Worm (Caenorhabditis elegans) whole organism, L4 larva: ENCODE measurements around the gene H12D21.5.
A peak's percentile ranks its signal among the peaks of the same experiment; 100 is the strongest.

Experiments
- F49E8.2 ChIP-seq: sonication (generic microtip); optimal IDR thresholded peaks from 2 replicates; lab custom pipeline; 2016; ENCODE audit warnings: missing compliant biosample characterization, mild to moderate bottlenecking, missing genetic modification characterization, borderline replicate concordance
- R02D3.7 ChIP-seq: fragments of 150-350 bp; sonication (generic microtip); optimal IDR thresholded peaks from 3 replicates; lab custom pipeline; 2014; ENCODE audit warnings: missing biosample characterization, missing genetic modification characterization
- Y105C5A.15 ChIP-seq: fragments of 200-800 bp; sonication (Bioruptor generic); IDR thresholded peaks from 2 replicates; pipeline ENCODE4 v1.3.6; 2022; ENCODE audit warnings: missing genetic modification characterization, missing compliant biosample characterization
- ZK337.2 ChIP-seq: fragments of 200-800 bp; sonication (Bioruptor generic); IDR thresholded peaks from 2 replicates; pipeline ENCODE4 v1.3.6; 2022; ENCODE audit warnings: missing genetic modification reagents, missing genetic modification characterization, missing compliant biosample characterization
- aly-2 ChIP-seq: sonication (generic microtip); optimal IDR thresholded peaks from 2 replicates; lab custom pipeline; 2018; ENCODE audit warnings: missing biosample characterization, missing genetic modification characterization
- ceh-32 ChIP-seq: sonication (generic microtip); optimal IDR thresholded peaks from 2 replicates; lab custom pipeline; 2016; ENCODE audit warnings: mild to moderate bottlenecking, missing genetic modification characterization, missing compliant biosample characterization; ENCODE audit not compliant: poor library complexity
- ceh-82 ChIP-seq: sonication (generic microtip); optimal IDR thresholded peaks from 2 replicates; lab custom pipeline; 2017; ENCODE audit warnings: missing biosample characterization, missing genetic modification characterization
- ces-1 ChIP-seq: fragments of 150-350 bp; sonication (generic microtip); optimal IDR thresholded peaks from 4 replicates; lab custom pipeline; 2014; ENCODE audit warnings: missing biosample characterization, missing genetic modification reagents, missing genetic modification characterization
- cey-2 ChIP-seq: sonication (generic microtip); optimal IDR thresholded peaks from 3 replicates; lab custom pipeline; 2017; ENCODE audit warnings: missing genetic modification characterization, mild to moderate bottlenecking, missing compliant biosample characterization, antibody characterized with exemption, borderline replicate concordance; ENCODE audit not compliant: insufficient read depth
- ctbp-1 ChIP-seq: fragments of 200-800 bp; sonication (Bioruptor generic); IDR thresholded peaks from 2 replicates; pipeline ENCODE4 v1.3.6; 2022; ENCODE audit warnings: missing genetic modification reagents, missing genetic modification characterization, missing compliant biosample characterization
- daf-16 ChIP-seq, 3 experiments: sonication (generic microtip); optimal IDR thresholded peaks; 2 replicates each; lab custom pipeline; 2016 to 2017; ENCODE audit warnings: missing genetic modification characterization in 3 of 3, missing genetic modification reagents in 3 of 3, mild to moderate bottlenecking in 2 of 3, missing compliant biosample characterization in 2 of 3, missing biosample characterization in 1 of 3, moderate library complexity in 1 of 3
- daf-8 ChIP-seq: fragments of 200-800 bp; sonication (Bioruptor generic); IDR thresholded peaks from 2 replicates; pipeline ENCODE4 v1.3.6; 2022; ENCODE audit warnings: missing genetic modification characterization, missing compliant biosample characterization
- dve-1 ChIP-seq: sonication (generic microtip); optimal IDR thresholded peaks from 2 replicates; lab custom pipeline; 2017; ENCODE audit warnings: antibody characterized with exemption, mild to moderate bottlenecking, missing genetic modification characterization, missing compliant biosample characterization; ENCODE audit not compliant: insufficient read depth
- hif-1 ChIP-seq, 2 experiments: sonication (generic microtip); optimal IDR thresholded peaks; 2 replicates each; lab custom pipeline; 2016 to 2017; ENCODE audit warnings: missing compliant biosample characterization in 2 of 2, missing genetic modification characterization in 2 of 2, missing genetic modification reagents in 2 of 2, missing genotype in 2 of 2, mild to moderate bottlenecking in 1 of 2
- hlh-30 ChIP-seq: sonication (generic microtip); optimal IDR thresholded peaks from 2 replicates; lab custom pipeline; 2017; ENCODE audit warnings: antibody characterized with exemption, mild to moderate bottlenecking, missing genetic modification characterization, missing compliant biosample characterization; ENCODE audit not compliant: insufficient read depth
- lin-1 ChIP-seq: fragments of 200-800 bp; sonication (Bioruptor generic); IDR thresholded peaks from 2 replicates; pipeline ENCODE4 v1.3.6; 2022; ENCODE audit warnings: missing genetic modification reagents, missing genetic modification characterization, missing compliant biosample characterization
- lin-29 ChIP-seq: fragments of 200-800 bp; sonication (Bioruptor generic); IDR thresholded peaks from 2 replicates; pipeline ENCODE4 v1.3.6; 2022; ENCODE audit warnings: missing genetic modification reagents, missing genetic modification characterization, missing compliant biosample characterization
- lin-38 ChIP-seq: fragments of 200-800 bp; sonication (Bioruptor generic); IDR thresholded peaks from 2 replicates; pipeline ENCODE4 v1.3.6; 2022; ENCODE audit warnings: missing genetic modification reagents, missing genetic modification characterization, missing compliant biosample characterization
- madf-5 ChIP-seq, 2 experiments: fragments of 200-800 bp; sonication (Bioruptor generic); IDR thresholded peaks; 2 replicates each; pipeline ENCODE4 v1.3.6; 2022; ENCODE audit warnings: missing compliant biosample characterization in 2 of 2, missing genetic modification characterization in 2 of 2
- mdt-29 ChIP-seq: fragments of 200-800 bp; sonication (Bioruptor generic); IDR thresholded peaks from 2 replicates; pipeline ENCODE4 v1.3.6; 2022; ENCODE audit warnings: missing genetic modification reagents, missing genetic modification characterization, missing compliant biosample characterization
- mes-2 ChIP-seq: sonication (generic microtip); optimal IDR thresholded peaks from 2 replicates; lab custom pipeline; 2016; ENCODE audit warnings: missing genotype, mild to moderate bottlenecking, missing genetic modification characterization, missing compliant biosample characterization; ENCODE audit not compliant: poor library complexity, severe bottlenecking
- mxl-3 ChIP-seq: fragments of 200-800 bp; sonication (Bioruptor generic); optimal IDR thresholded peaks from 2 replicates; lab custom pipeline; 2018; ENCODE audit warnings: mild to moderate bottlenecking, missing genetic modification characterization, missing compliant biosample characterization
- nhr-11 ChIP-seq: fragments of 150-350 bp; optimal IDR thresholded peaks from 2 replicates; lab custom pipeline; 2014; ENCODE audit warnings: missing biosample characterization, missing genetic modification characterization
- nhr-41 ChIP-seq: fragments of 200-800 bp; sonication (Bioruptor generic); IDR thresholded peaks from 2 replicates; pipeline ENCODE4 v1.3.6; 2022; ENCODE audit warnings: missing genetic modification reagents, missing genetic modification characterization, missing compliant biosample characterization
- nhr-6 ChIP-seq: fragments of 150-350 bp; optimal IDR thresholded peaks from 2 replicates; lab custom pipeline; 2014; ENCODE audit warnings: missing biosample characterization, missing genetic modification characterization
- nhr-76 ChIP-seq: fragments of 150-350 bp; optimal IDR thresholded peaks from 2 replicates; lab custom pipeline; 2014; ENCODE audit warnings: missing biosample characterization, missing genetic modification characterization
- pha-4 ChIP-seq, 2 experiments: fragments of 150-350 bp in 1 of 2; fragments of 200-800 bp in 1 of 2; sonication (Bioruptor generic) in 1 of 2; IDR thresholded peaks in 1 of 2; optimal IDR thresholded peaks in 1 of 2; 2 replicates each; pipeline versions ENCODE4 v1.3.6 to Lab custom; 2014 to 2022; ENCODE audit warnings: missing genetic modification characterization in 2 of 2, missing genetic modification reagents in 2 of 2, missing biosample characterization in 1 of 2, missing compliant biosample characterization in 1 of 2
- php-3 ChIP-seq: fragments of 200-800 bp; sonication (Bioruptor generic); IDR thresholded peaks from 2 replicates; pipeline ENCODE4 v1.3.6; 2022; ENCODE audit warnings: missing genetic modification reagents, missing genetic modification characterization, missing compliant biosample characterization
- saeg-2 ChIP-seq: fragments of 200-800 bp; sonication (Bioruptor generic); IDR thresholded peaks from 2 replicates; pipeline ENCODE4 v1.3.6; 2022; ENCODE audit warnings: missing genetic modification reagents, missing genetic modification characterization, missing compliant biosample characterization
- set-16 ChIP-seq: fragments of 200-800 bp; sonication (Bioruptor generic); IDR thresholded peaks from 2 replicates; pipeline ENCODE4 v1.3.6; 2022; ENCODE audit warnings: missing genetic modification reagents, missing genetic modification characterization, missing compliant biosample characterization
- skn-1 ChIP-seq: fragments of 150-350 bp; optimal IDR thresholded peaks from 2 replicates; lab custom pipeline; 2014; ENCODE audit warnings: missing biosample characterization, missing genetic modification characterization
- unc-39 ChIP-seq: sonication (generic microtip); optimal IDR thresholded peaks from 2 replicates; lab custom pipeline; 2017; ENCODE audit warnings: missing biosample characterization, missing genetic modification characterization
- unc-62 ChIP-seq, 3 experiments: fragments of 150-350 bp in 1 of 3; sonication (generic microtip); optimal IDR thresholded peaks in 2 of 3; peaks in 1 of 3; 1 replicate in 1 of 3; 2 replicates in 2 of 3; lab custom pipeline; 2014 to 2017; ENCODE audit warnings: missing biosample characterization in 3 of 3, missing genetic modification characterization in 3 of 3, missing genetic modification reagents in 3 of 3, missing genotype in 1 of 3
- zip-2 ChIP-seq: fragments of 150-350 bp; optimal IDR thresholded peaks from 2 replicates; lab custom pipeline; 2014; ENCODE audit warnings: missing biosample characterization, missing genetic modification characterization
- ztf-7 ChIP-seq: fragments of 150-350 bp; optimal IDR thresholded peaks from 2 replicates; lab custom pipeline; 2014; ENCODE audit warnings: missing biosample characterization, missing genetic modification characterization

The H12D21.5 gene

ce11 chrV:14910758-14911157 lies 17.0 kb downstream of the H12D21.5 start:
- TF ChIP-seq zip-2 (tag; lab: Kevin White, UChicago), result no peak
- no peak for TF ChIP-seq ZK337.2 (GFP tag; lab: Robert Waterston, UW)
- TF ChIP-seq cey-2 (tag; lab: Kevin White, UChicago), result no peak
- TF ChIP-seq set-16, result no peak
- no peak for TF ChIP-seq F49E8.2 (tag; lab: Kevin White, UChicago)
- TF ChIP-seq unc-39 (tag; lab: Kevin White, UChicago), result no peak
- TF ChIP-seq nhr-11 (tag; lab: Kevin White, UChicago), result no peak
- TF ChIP-seq daf-8 (GFP tag; lab: Robert Waterston, UW), result no peak
- peak in 1 of 2 experiments; percentile 96 for TF ChIP-seq unc-62 (GFP tag; optimal IDR thresholded peaks at IDR 0.05 in 1 of 2; lab: Kevin White, UChicago)
- no peak for TF ChIP-seq unc-62 (tag; optimal IDR thresholded peaks at IDR 0.05; lab: Kevin White, UChicago)

- TF ChIP-seq daf-8 (GFP tag; lab: Robert Waterston, UW) (no peak), php-3 (GFP tag; lab: Robert Waterston, UW) (no peak), mdt-29 (GFP tag; lab: Robert Waterston, UW) (no peak), F49E8.2 (tag; lab: Kevin White, UChicago) (no peak), pha-4 (GFP tag; IDR thresholded peaks at IDR 0.05; lab: Robert Waterston, UW) (no peak), pha-4 (tag; optimal IDR thresholded peaks at IDR 0.05; lab: Kevin White, UChicago) (no peak), daf-16 (GFP tag; optimal IDR thresholded peaks at IDR 0.05; lab: Kevin White, UChicago) (no peak), daf-16 (tag; optimal IDR thresholded peaks at IDR 0.05; lab: Kevin White, UChicago) (no peak), lin-1 (GFP tag; lab: Robert Waterston, UW) (no peak), hlh-30 (tag; lab: Kevin White, UChicago) (no peak), aly-2 (tag; lab: Kevin White, UChicago) (no peak), ceh-32 (tag; lab: Kevin White, UChicago) (no peak), ctbp-1 (GFP tag; lab: Robert Waterston, UW) (no peak), nhr-41 (GFP tag; lab: Robert Waterston, UW) (no peak)
These were observed 21.8 kb downstream of the H12D21.5 start, which contains the start of gene H12D21.11 for ce11 chrV:14915599-14915998. Gene H12D21.11, plus strand, starts transcription at chrV:14915899.

ce11 chrV:14921509-14921908 lies 27.7 kb downstream of the H12D21.5 start, which contains the start of gene zmp-4:
Gene zmp-4, minus strand, starts transcription at chrV:14921609.
- TF ChIP-seq lin-38 (GFP tag; lab: Robert Waterston, UW) (no peak), Y105C5A.15 (GFP tag; lab: Robert Waterston, UW) (no peak), ctbp-1 (GFP tag; lab: Robert Waterston, UW) (no peak), dve-1 (no peak), lin-29 (GFP tag; lab: Robert Waterston, UW) (no peak), F49E8.2 (tag; lab: Kevin White, UChicago) (no peak), ztf-7 (tag; lab: Kevin White, UChicago) (no peak), R02D3.7 (tag; lab: Kevin White, UChicago) (no peak)

ce11 chrV:14924104-14924503 lies 30.3 kb downstream of the H12D21.5 start, which contains the start of gene srg-54:
Gene srg-54, minus strand, starts transcription at chrV:14924204.
- TF ChIP-seq F49E8.2 (tag; lab: Kevin White, UChicago), result no peak
- TF ChIP-seq mxl-3, result no peak
- no peak for TF ChIP-seq ces-1
- TF ChIP-seq ceh-82, result no peak
- no peak for TF ChIP-seq mes-2
- no peak for TF ChIP-seq pha-4 (GFP tag; IDR thresholded peaks at IDR 0.05; lab: Robert Waterston, UW)
- no peak for TF ChIP-seq pha-4 (tag; optimal IDR thresholded peaks at IDR 0.05; lab: Kevin White, UChicago)
- no peak for TF ChIP-seq hif-1 (tag; optimal IDR thresholded peaks at IDR 0.05; lab: Kevin White, UChicago)
- no peak for TF ChIP-seq mdt-29 (GFP tag; lab: Robert Waterston, UW)
- TF ChIP-seq nhr-76 (tag; lab: Kevin White, UChicago), result no peak
- TF ChIP-seq ZK337.2 (GFP tag; lab: Robert Waterston, UW), result no peak
- TF ChIP-seq madf-5 (GFP tag; IDR thresholded peaks at IDR 0.05; lab: Robert Waterston, UW), result no peak
- TF ChIP-seq skn-1, result no peak
- TF ChIP-seq saeg-2, result no peak
- no peak for TF ChIP-seq nhr-6 (tag; lab: Kevin White, UChicago)
